Fruit fly (Drosophila melanogaster): ENCODE measurements around the gene Aldh.

DNA sequence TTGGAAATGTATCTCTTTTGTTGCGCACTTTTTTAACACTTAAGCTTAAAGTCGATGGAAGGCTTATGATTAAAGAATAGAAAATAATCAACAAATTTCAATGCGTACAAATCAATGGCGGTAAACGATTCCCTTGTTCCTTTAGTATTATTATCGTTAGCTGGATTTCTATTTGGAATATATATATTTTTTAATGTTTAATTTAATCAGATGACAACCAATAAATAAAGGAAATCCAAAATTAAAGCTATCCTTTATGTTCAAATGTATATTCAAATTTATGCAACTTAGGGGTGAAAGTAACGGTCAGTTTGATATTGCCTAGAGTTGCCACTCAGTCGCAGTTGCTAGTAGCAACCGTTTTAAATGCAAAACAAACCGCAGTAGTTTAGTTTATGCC lies 47.9 kb downstream of the Aldh start, which contains the start of gene CG3769:
- TF ChIP-seq CG8478 (optimal IDR thresholded peaks at IDR 0.05) (no peak), usp (GFP tag; optimal IDR thresholded peaks at IDR 0.05) (no peak)
